Fruit fly (Drosophila melanogaster): Measurements from ENCODE around the gene Ser.
A peak's percentile ranks its signal among the peaks of the same experiment; 100 is the strongest.

dm6 chr3R:27165416-27165982, 28.6 kb downstream of the Ser start, which contains the start of the genes CG34293 and spn-D:
- no peak for TF ChIP-seq toe (GFP tag; optimal IDR thresholded peaks at IDR 0.05)
- TF ChIP-seq CG1620 (GFP tag; optimal IDR thresholded peaks at IDR 0.05): no peak
- no peak for TF ChIP-seq pad (GFP tag; optimal IDR thresholded peaks at IDR 0.05)
- TF ChIP-seq bab1 (GFP tag; optimal IDR thresholded peaks at IDR 0.05): peak; percentile 59
- TF ChIP-seq CG5204 (GFP tag; optimal IDR thresholded peaks at IDR 0.05): no peak
- TF ChIP-seq Hr96 (GFP tag; optimal IDR thresholded peaks at IDR 0.05): no peak
- no peak for TF ChIP-seq CG7045 (GFP tag; optimal IDR thresholded peaks at IDR 0.05)
